Worm (Caenorhabditis elegans): ENCODE measurements around the gene Y97E10AR.3.

DNA sequence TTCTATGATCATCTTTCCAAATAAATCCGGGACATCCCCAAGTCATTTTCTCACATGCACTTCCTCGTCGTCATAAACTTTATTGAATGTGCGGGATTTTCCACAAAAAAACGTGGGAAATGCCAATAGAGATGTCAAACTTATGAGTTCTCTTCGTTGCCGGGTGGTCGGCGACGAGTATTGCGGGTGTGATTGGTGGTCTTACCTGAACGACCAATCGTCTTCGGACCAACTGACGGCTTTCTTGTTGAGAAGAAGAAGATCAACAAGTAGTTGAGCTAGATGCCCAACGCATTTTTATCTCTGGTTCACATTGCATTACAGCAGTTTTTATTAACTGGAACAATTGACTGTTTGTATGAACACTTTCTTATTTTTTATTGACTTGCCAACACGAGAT lies 12.1 kb downstream of the Y97E10AR.3 start:
- TF ChIP-seq hmbx-1 (tag; optimal IDR thresholded peaks at IDR 0.05) (no peak), ama-1 (optimal IDR thresholded peaks at IDR 0.05) (no peak), ceh-36 (tag; optimal IDR thresholded peaks at IDR 0.05) (no peak), hmg-4 (GFP tag; optimal IDR thresholded peaks at IDR 0.05) (no peak), F13C5.2 (tag; optimal IDR thresholded peaks at IDR 0.05) (no peak), hnd-1 (tag; optimal IDR thresholded peaks at IDR 0.05) (no peak), tbx-11 (GFP tag; IDR thresholded peaks at IDR 0.05) (no peak), B0310.2 (tag; optimal IDR thresholded peaks at IDR 0.05) (no peak), sea-1 (GFP tag; conservative IDR thresholded peaks at IDR 0.05) (no peak), flt-1 (GFP tag; IDR thresholded peaks at IDR 0.05) (no peak), aly-1 (tag; optimal IDR thresholded peaks at IDR 0.05) (no peak), ceh-13 (GFP tag; optimal IDR thresholded peaks at IDR 0.05) (no peak)
